Worm (Caenorhabditis elegans): ENCODE data around the gene faxc-1.

- TF ChIP-seq dao-5 (tag; optimal IDR thresholded peaks at IDR 0.05) (no peak), him-1 (tag; optimal IDR thresholded peaks at IDR 0.05) (no peak), W03F9.2 (tag; optimal IDR thresholded peaks at IDR 0.05) (no peak)
Observed at ce11 chrII:12256528-12256927, 7.5 kb upstream of the faxc-1 start, which contains the start of gene parn-2.
